Fruit fly (Drosophila melanogaster): ENCODE data around the gene ab.

- TF ChIP-seq kay (GFP tag; ENCODE audit: borderline replicate concordance) = no peak
- no peak for TF ChIP-seq tj (GFP tag; optimal IDR thresholded peaks at IDR 0.05)
- no peak for TF ChIP-seq CG33017 (tag; optimal IDR thresholded peaks at IDR 0.05)
- TF ChIP-seq CG5204 (GFP tag; optimal IDR thresholded peaks at IDR 0.05) = no peak
- TF ChIP-seq Crg-1 (GFP tag; optimal IDR thresholded peaks at IDR 0.05) = no peak
Measured at dm6 chr2L:11178826-11179391, 31.6 kb upstream of the ab start, which contains the start of gene Boh2.

Measured in whole organism, adult.